Fruit fly (Drosophila melanogaster) S2 (cell line): ENCODE data around the gene RpS29.

Experiments used
- CG8478 ChIP-seq: fragments of >200 bp; optimal IDR thresholded peaks from 2 replicates; lab custom pipeline; 2018
- CTCF ChIP-seq, 2 experiments: fragments of >200 bp; optimal IDR thresholded peaks; 2 replicates each; lab custom pipeline; 2018

RpS29 gene

DNA sequence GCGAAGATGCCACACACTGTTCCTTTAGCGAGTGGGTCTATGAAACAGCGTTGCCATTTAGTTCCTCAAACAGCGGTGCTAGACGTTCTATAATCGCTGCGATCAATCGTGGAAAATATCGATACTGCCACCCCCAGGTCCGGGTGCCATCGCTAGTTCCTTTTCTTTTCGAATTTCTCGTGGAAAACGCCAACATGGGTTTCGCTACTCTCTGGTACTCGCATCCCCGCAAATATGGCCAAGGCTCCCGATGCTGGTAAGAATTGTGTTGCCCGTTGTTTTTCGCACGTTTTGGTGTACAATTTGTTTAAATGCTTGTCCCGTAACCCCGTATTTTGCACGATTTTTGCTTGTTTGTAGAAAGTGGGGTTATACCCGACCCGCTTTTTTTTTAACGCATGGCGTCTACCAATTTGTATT lies at the start of gene RpS29:
Gene RpS29 (plus strand): TSS at position 102 of the 420 bp plus-strand sequence.
- no peak for TF ChIP-seq CG8478 (lab: Kevin White, UChicago)
- TF ChIP-seq CTCF (optimal IDR thresholded peaks at IDR 0.05; lab: Kevin White, UChicago) = peak; percentile 60 to 70

DNA sequence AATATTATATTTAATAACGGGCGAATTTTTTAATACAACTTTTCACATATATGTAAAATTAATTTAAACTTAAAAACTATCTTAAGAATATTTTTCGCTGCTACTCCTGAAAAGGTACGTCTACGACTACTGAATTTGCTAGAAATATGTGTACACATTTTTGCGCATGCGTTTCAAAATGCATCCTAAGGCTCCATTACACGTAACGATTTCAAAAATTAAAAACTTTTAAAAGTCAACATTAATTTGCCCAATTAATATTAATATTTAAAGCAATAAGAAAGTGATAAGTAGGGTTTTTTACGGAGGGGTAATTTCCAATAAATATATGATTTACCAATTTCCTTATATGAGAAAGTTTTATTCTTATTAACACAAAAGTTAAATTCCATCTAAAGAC lies 47.1 kb upstream of the RpS29 start, which contains the start of gene FoxP:
Gene FoxP (minus strand): TSS at position 89 of the 400 bp plus-strand sequence.
- TF ChIP-seq CG8478 (lab: Kevin White, UChicago) (no peak), CTCF (optimal IDR thresholded peaks at IDR 0.05; lab: Kevin White, UChicago) (no peak)

DNA sequence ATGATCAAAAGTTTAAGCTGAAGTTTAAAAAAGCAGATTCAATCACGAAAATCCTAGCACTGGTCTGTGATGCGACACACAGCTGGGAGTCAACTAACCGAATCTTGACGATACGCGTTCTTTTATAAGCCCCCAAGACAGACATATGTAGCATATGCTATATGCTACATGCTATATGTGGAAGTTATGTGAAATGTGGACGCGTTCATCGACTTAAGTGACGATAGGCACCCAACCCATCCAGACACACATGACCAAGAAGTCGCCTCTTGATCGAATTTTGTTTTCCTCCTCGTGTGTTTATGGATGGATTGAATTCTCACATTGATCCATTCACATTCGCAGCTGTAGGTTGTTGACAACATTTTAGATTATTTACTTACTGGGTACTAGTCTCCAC lies 44.7 kb upstream of the RpS29 start, which contains the start of gene alphaTub85E:
Gene alphaTub85E (minus strand): TSS at position 101 of the 400 bp plus-strand sequence.
- TF ChIP-seq CTCF (optimal IDR thresholded peaks at IDR 0.05; lab: Kevin White, UChicago) (no peak), CG8478 (lab: Kevin White, UChicago) (no peak)

DNA sequence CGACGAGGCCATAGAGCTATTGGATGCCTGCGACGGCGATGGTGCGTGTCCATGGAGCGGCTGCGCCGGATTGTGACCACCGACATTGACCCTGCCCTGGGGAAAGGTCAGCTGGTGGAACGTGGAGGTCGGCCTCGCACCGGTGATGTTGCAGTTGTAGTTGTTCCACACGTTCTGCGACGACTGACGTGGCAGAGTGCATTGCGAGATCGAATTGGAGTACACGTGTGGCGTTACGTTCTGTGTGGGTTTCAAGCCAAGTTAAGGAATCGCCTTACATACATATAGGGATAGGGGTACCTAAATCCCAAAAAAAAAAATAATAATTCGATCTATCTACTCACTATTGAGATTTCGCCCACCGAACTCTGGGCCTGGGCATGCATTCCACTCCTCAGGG lies 42.7 kb upstream of the RpS29 start:
- TF ChIP-seq CTCF (optimal IDR thresholded peaks at IDR 0.05; lab: Kevin White, UChicago) (no peak), CG8478 (lab: Kevin White, UChicago) (no peak)

DNA sequence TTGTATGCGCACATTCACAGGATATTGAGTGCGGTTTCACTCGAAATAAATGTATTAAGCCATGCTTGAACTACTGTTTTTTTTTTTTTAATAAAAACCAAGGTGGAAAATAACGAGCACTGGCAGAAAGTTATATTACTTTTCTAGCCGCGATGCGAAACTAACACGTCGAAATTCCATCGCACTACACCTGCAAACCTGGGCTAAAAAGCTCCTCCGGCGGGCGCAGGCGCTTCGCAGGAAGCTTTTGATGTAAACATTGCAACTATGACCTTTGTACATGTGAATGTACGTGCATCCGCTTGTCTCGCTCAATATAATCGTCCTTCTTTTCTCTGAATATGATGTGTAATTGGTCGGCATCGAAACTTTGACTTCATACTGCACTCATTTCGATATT lies 38.0 kb upstream of the RpS29 start, which contains the start of gene side-VII:
Gene side-VII (minus strand): TSS at position 187 of the 400 bp plus-strand sequence.
- no peak for TF ChIP-seq CG8478 (lab: Kevin White, UChicago)

DNA sequence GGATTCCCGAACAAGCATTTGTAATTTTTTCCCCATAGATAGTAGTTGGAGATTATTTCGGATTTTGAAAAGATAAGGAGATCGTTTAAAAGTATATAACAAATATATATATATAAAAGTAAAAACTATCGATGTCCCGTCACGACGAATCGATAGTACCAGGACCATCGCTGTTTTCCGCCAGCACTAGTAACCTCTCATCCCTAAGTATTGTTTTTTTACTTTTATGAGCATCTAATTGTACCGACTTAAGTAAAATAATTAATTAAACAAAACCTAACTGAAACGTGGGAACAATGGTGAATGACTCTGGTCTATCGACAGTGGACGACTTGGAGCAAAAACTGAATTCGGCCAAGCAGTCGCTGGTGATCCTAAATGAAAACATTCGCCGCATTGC lies 37.1 kb upstream of the RpS29 start, which contains the start of gene Pnn:
Gene Pnn (plus strand): TSS at position 187 of the 400 bp plus-strand sequence.
- TF ChIP-seq CG8478 (lab: Kevin White, UChicago) (no peak), CTCF (optimal IDR thresholded peaks at IDR 0.05; lab: Kevin White, UChicago) (no peak)

DNA sequence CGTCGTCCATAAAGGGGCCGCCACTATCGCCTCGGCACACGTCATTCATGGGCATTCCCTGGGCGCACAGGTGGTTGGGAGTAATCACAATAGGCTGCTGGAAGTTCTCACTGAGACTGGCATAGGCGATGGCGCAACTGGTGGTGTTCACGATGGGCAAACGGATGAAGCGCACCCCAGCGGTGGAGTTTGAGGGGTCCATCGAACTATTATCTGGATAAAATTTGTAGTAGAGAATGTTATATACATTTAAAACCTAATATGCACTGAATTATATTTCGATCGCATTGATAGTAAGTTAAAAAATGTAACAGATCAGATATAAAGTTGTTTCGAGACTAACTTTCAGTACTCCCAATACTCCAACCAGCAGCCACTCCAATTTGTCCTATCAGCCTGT lies 34.6 kb upstream of the RpS29 start, which contains the start of gene CG31415:
Gene CG31415 (plus strand): TSS at position 301 of the 400 bp plus-strand sequence.
- TF ChIP-seq CG8478 (lab: Kevin White, UChicago) (no peak), CTCF (optimal IDR thresholded peaks at IDR 0.05; lab: Kevin White, UChicago) (no peak)

DNA sequence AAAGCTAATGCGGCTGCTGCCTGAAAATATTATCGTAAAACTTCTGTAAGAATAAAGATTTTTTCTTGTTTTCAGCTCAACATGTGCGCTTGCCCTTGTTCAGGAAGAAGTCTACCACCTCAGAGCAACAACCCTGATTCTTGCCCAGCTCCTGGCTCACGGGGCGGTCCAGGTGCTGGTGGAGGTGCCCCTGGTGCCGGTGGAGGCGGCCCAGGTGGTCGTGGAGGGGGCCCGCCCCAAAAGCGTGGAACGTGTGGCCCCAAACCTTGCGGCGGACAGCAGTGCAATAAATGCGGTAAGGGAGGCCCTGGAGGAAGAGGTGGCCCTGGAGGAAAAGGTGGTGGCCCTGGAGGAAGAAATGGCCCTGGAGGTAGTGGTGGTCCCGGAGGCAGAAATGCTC lies 33.8 kb upstream of the RpS29 start:
- no peak for TF ChIP-seq CG8478 (lab: Kevin White, UChicago)

DNA sequence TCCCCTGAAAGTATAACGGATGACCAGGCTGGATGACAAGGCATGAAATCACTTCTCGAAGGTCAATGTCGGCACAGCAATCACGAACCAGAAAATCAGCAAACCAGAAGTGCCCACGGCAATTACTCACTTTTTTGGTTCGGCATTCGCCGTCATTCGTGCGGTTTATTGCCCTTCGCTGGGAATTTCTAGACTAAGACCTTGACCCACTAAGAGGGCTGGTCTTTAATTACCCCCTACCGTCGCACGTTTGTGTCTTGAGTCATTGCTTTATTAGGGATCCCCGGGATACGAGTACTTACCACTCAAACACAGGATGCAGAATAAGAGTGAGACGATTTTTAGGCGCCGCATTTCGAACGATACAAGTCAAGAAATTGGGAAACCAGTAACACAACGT lies 32.4 kb upstream of the RpS29 start:
- TF ChIP-seq CG8478 (lab: Kevin White, UChicago) (no peak), CTCF (optimal IDR thresholded peaks at IDR 0.05; lab: Kevin White, UChicago) (no peak)

DNA sequence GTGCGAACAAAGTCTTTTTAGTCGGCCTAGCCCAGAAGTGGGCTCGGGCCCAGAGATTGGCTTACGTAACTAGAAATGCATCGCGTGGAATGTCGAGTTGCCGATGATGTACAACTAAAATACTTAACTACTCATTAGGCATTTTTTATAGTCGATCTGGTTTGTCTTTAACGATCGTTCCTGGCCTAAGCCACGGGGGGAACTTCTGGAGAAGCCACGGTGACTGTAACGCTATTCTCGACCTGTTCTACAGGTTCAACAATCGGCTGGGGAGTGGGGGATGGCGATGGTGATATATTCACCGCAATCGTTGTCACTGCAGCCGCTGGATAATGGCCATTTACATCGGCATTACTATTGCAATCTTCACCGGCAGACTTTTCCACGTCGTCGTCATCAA lies 31.6 kb upstream of the RpS29 start, which contains the start of gene CG34409:
Gene CG34409 (minus strand): TSS at position 101 of the 400 bp plus-strand sequence.
- no peak for TF ChIP-seq CG8478 (lab: Kevin White, UChicago)
- no peak for TF ChIP-seq CTCF (optimal IDR thresholded peaks at IDR 0.05; lab: Kevin White, UChicago)

DNA sequence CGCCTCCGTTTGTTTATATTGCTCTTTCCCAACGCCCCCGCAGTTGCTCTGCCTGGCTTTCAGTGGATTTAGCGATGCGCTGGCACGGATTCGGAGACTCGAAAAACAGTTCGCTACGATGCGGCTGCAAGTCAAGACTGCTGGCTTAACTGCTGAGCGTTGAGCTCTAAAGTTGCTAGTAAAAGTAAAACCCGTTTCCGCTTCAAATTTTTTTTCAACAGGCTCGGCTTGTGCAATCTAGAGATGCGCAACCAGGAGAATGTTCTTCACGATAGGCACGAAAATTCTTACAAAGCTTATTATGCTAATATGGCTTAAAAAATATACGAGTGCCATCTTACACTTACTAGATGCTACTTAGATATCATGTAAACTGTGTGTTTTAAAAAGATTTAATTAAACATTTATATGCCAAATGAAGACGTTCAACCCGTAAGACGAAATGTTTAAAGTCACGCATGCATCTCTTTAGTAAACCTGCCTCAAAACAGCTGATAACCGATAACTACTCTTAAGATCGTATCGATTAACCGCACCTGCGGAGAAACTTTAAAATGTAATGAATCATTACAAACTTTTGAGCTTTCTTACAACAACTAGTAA lies 30.5 kb upstream of the RpS29 start, which contains the start of gene CG12948:
Gene CG12948 (minus strand): TSS at position 473 of the 603 bp plus-strand sequence.
- TF ChIP-seq CG8478 (lab: Kevin White, UChicago) = no peak
- no peak for TF ChIP-seq CTCF (optimal IDR thresholded peaks at IDR 0.05; lab: Kevin White, UChicago)

DNA sequence ATGACTTTTGCATAAGTTTGCCTTT lies 30.2 kb upstream of the RpS29 start, which contains the start of gene PpD3:
Gene PpD3 (plus strand): TSS at position 1 of the 25 bp plus-strand sequence.
- TF ChIP-seq CTCF (optimal IDR thresholded peaks at IDR 0.05; lab: Kevin White, UChicago) = no peak

DNA sequence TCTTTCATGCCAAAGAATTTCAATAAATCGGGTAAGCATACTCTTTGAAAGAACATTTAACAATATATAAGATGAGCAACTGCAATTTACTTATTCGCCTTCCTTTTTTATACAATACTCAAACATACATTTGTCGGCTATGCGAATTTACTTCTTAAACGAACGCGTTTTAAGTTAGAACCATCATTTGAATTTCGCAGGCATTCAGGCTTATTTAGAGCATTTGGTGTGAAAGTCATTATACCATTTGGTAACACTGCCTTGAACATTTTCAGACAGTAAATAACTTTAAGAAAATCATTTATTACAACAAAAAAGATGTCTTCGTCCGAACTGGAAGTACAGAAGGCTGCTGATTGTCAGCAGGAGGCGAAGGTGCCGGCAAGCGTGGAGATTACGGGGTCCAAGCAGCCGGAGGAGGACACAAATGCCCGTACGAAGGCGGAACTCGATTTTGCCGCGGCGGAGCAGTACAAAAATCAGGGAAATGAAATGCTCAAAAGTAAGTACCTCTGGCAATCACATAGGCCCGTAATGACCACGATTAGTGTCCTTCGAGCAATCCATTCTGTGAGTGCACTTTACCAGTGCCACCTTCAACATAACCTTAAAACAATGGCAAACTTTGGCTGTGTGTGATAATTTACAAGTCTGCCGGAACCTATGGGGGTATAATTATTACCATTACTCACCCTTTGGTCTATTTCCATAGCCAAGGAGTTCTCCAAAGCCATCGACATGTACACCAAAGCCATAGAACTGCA lies 29.8 kb upstream of the RpS29 start:
- no peak for TF ChIP-seq CTCF (optimal IDR thresholded peaks at IDR 0.05; lab: Kevin White, UChicago)
- TF ChIP-seq CG8478 (lab: Kevin White, UChicago) = no peak

DNA sequence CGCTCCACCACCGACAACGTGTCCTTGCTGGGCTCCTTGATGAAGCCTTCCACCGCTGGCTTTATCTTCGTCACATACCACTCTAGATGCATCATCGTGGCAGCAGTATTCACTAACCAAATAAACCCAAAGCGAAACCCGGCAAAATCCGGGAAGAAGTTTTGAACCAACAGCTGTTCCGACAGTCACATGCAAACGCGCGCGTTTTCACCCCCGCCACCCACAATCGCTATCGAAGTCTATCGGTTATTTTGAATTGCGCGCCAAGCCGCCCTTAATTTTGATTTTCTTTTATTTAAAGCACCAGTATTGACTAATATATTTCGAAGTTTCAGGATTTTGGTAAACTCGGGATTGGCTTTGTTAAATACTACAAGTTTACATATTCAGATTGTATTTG lies 23.4 kb upstream of the RpS29 start, which contains the start of gene Tti1:
Gene Tti1 (minus strand): TSS at position 200 of the 400 bp plus-strand sequence.
- TF ChIP-seq CG8478 (lab: Kevin White, UChicago) (no peak), CTCF (optimal IDR thresholded peaks at IDR 0.05; lab: Kevin White, UChicago) (no peak)

DNA sequence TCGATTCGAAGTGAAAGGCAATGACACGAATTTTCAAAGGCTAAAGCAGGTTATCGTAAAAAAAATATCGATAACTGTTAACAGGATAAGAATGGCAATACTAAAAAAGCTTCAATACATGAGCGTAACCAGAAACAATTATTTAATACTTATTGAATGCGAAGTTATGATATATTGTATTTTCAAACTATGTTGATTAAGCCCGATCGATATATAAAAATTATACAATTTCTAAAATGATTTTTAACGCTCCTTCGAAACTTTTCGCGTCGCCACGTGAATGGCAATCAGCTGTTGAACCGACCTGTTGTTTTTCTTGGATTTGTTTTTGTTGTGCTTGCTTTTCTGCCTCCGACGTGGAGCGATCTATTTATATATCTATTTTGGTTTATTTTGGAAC lies 21.7 kb upstream of the RpS29 start, which contains the start of the genes Alg12 and Rpt3R:
Gene Alg12 (plus strand): TSS at position 305 of the 400 bp plus-strand sequence.
Gene Rpt3R (minus strand): TSS at position 324 of the 400 bp plus-strand sequence.
- TF ChIP-seq CTCF (optimal IDR thresholded peaks at IDR 0.05; lab: Kevin White, UChicago) = no peak
- TF ChIP-seq CG8478 (lab: Kevin White, UChicago) = no peak
